Worm (Caenorhabditis elegans): ENCODE results near the gene Y45F3A.9.

Gene Y45F3A.9

ce11 chrIII:10634034-10634433 is 39.1 kb upstream of the Y45F3A.9 start (continued):
- TF ChIP-seq lin-1 (GFP tag; IDR thresholded peaks at IDR 0.05) = peak; percentile 64; the same call in 1 of the 2 replicates
- peak; percentile 41; the same call in 1 of the 2 replicates for TF ChIP-seq dmd-9 (GFP tag; IDR thresholded peaks at IDR 0.05)
- peak; percentile 53; the same call in 1 of the 2 replicates for TF ChIP-seq snpc-1.2 (GFP tag; IDR thresholded peaks at IDR 0.05)
- TF ChIP-seq unc-62 (GFP tag; optimal IDR thresholded peaks at IDR 0.05 in 1 of 2) = peak in 1 of 2 experiments; percentile 97
- TF ChIP-seq unc-62 (tag; optimal IDR thresholded peaks at IDR 0.05) = no peak
- TF ChIP-seq F37D6.2 (tag; optimal IDR thresholded peaks at IDR 0.05) = peak; percentile 81
- TF ChIP-seq vab-7 (GFP tag; IDR thresholded peaks at IDR 0.05) = peak; percentile 65; the same call in 1 of the 2 replicates
- TF ChIP-seq fkh-10 (GFP tag; optimal IDR thresholded peaks at IDR 0.05) = peak; percentile 21
- TF ChIP-seq F26F4.8 (GFP tag; conservative IDR thresholded peaks at IDR 0.05) = no peak
- no peak for TF ChIP-seq aly-2 (tag; optimal IDR thresholded peaks at IDR 0.05)
- no peak for TF ChIP-seq lir-3 (tag; optimal IDR thresholded peaks at IDR 0.05)
- TF ChIP-seq jun-1 (tag; optimal IDR thresholded peaks at IDR 0.05) = no peak
- TF ChIP-seq skn-1 (tag; optimal IDR thresholded peaks at IDR 0.05) = no peak
- no peak for TF ChIP-seq ceh-32 (tag; optimal IDR thresholded peaks at IDR 0.05; ENCODE audit: poor library complexity)
- peak; percentile 43; the same call in 1 of the 2 replicates for TF ChIP-seq lin-29 (GFP tag; IDR thresholded peaks at IDR 0.05)
- peak; percentile 92; the same call in 1 of the 2 replicates for TF ChIP-seq nhr-41 (GFP tag; IDR thresholded peaks at IDR 0.05)
- peak; percentile 83 for TF ChIP-seq T26A8.4 (GFP tag; IDR thresholded peaks at IDR 0.05)
- peak; percentile 93 for TF ChIP-seq ctbp-1 (GFP tag; IDR thresholded peaks at IDR 0.05)
- no peak for TF ChIP-seq egl-27 (tag; optimal IDR thresholded peaks at IDR 0.05)
- peak; percentile 50 for TF ChIP-seq nhr-77 (tag; optimal IDR thresholded peaks at IDR 0.05)
- no peak for TF ChIP-seq ceh-82 (tag; optimal IDR thresholded peaks at IDR 0.05)
- TF ChIP-seq nhr-102 (tag; optimal IDR thresholded peaks at IDR 0.05) = peak; percentile 84
- peak; percentile 70 for TF ChIP-seq lin-38 (GFP tag; IDR thresholded peaks at IDR 0.05)
- TF ChIP-seq T20F7.1 (GFP tag; optimal IDR thresholded peaks at IDR 0.05) = no peak
- no peak for TF ChIP-seq mdt-29 (GFP tag; IDR thresholded peaks at IDR 0.05)
- TF ChIP-seq spr-1 (tag; optimal IDR thresholded peaks at IDR 0.05) = peak; percentile 80
- TF ChIP-seq Y105C5A.15 (GFP tag; IDR thresholded peaks at IDR 0.05) = 0 out of 2 replicates have a peak, but pooled peaks have one; percentile 50
- TF ChIP-seq hmg-1.1 (GFP tag; IDR thresholded peaks at IDR 0.05) = peak; percentile 92
- TF ChIP-seq dmd-8 (GFP tag; IDR thresholded peaks at IDR 0.05) = 0 out of 2 replicates have a peak, but pooled peaks have one; percentile 50
- no peak for TF ChIP-seq daf-8 (GFP tag; IDR thresholded peaks at IDR 0.05)
- TF ChIP-seq attf-4 (tag; optimal IDR thresholded peaks at IDR 0.05) = no peak
- peak; percentile 93 for TF ChIP-seq pha-4 (GFP tag; IDR thresholded peaks at IDR 0.05)
- no peak for TF ChIP-seq pha-4 (tag; optimal IDR thresholded peaks at IDR 0.05)
- TF ChIP-seq D1046.2 (GFP tag; IDR thresholded peaks at IDR 0.05) = no peak
- peak; percentile 82 for TF ChIP-seq nhr-42 (GFP tag; IDR thresholded peaks at IDR 0.05)
- TF ChIP-seq nhr-237 (tag; optimal IDR thresholded peaks at IDR 0.05) = no peak
- TF ChIP-seq dpl-1 (GFP tag; optimal IDR thresholded peaks at IDR 0.05) = peak; percentile 60
- TF ChIP-seq zfp-3 (GFP tag; conservative IDR thresholded peaks at IDR 0.05) = no peak
- peak; percentile 84 for TF ChIP-seq nhr-48 (tag; optimal IDR thresholded peaks at IDR 0.05)
- TF ChIP-seq ceh-20 (GFP tag; IDR thresholded peaks at IDR 0.05) = peak; percentile 87
- no peak for TF ChIP-seq cey-2 (tag; optimal IDR thresholded peaks at IDR 0.05; ENCODE audit: borderline replicate concordance, insufficient read depth)
- no peak for TF ChIP-seq nhr-111 (GFP tag; optimal IDR thresholded peaks at IDR 0.05)
- peak; percentile 71 for TF ChIP-seq dmd-6 (GFP tag; IDR thresholded peaks at IDR 0.05)
- TF ChIP-seq F49E8.2 (tag; optimal IDR thresholded peaks at IDR 0.05; ENCODE audit: borderline replicate concordance) = no peak
- no peak for TF ChIP-seq ceh-62 (tag; optimal IDR thresholded peaks at IDR 0.05)
- peak; percentile 7 for TF ChIP-seq F10B5.3 (tag; optimal IDR thresholded peaks at IDR 0.05)
- peak; percentile 73 for TF ChIP-seq tra-1 (GFP tag; IDR thresholded peaks at IDR 0.05)
- TF ChIP-seq ZK337.2 (GFP tag; IDR thresholded peaks at IDR 0.05) = no peak
- TF ChIP-seq daf-16 (GFP tag; optimal IDR thresholded peaks at IDR 0.05) = peak in 1 of 2 experiments; percentile 42
- peak; percentile 62 for TF ChIP-seq daf-16 (tag; optimal IDR thresholded peaks at IDR 0.05)
- TF ChIP-seq nhr-10 (tag; optimal IDR thresholded peaks at IDR 0.05) = peak; percentile 86
- TF ChIP-seq F44E2.7 (GFP tag; IDR thresholded peaks at IDR 0.05) = 0 out of 2 replicates have a peak, but pooled peaks have one; percentile 27

Measured in whole organism, L4 larva.